Fruit fly (Drosophila melanogaster): ENCODE data around the gene CG32022.
A peak's percentile ranks its signal among the peaks of the same experiment; 100 is the strongest.

The CG32022 gene

DNA sequence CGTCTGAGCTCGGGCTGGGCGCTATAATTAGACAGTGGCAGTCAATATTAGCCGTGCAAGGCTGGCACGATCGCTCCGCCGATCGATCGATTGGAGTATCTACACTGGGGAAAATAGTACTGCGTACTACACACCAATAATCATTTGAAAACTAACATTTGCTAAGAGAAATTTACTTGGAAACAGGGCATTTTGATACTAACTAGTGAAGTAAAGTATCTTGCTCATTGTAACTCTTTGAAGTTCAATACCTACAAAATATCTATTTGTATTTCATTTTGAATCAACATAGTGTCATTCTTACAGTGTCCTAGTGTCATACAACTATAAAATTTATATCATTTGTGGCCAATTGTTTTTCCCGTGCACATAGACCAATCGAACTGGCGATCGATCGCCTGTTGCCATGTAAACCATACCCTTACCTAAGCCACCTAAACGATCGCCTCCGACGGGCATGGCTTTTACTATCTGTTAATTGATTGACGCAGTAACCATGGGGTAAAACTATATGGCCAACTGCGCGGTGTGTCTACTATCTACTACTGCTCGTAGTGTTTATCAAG is 20.3 kb downstream of the CG32022 start (continued):
- TF ChIP-seq emc (GFP tag; optimal IDR thresholded peaks at IDR 0.05) (peak; percentile 66), CG7963 (GFP tag; IDR thresholded peaks at IDR 0.05; ENCODE audit: partially characterized antibody) (no peak)

DNA sequence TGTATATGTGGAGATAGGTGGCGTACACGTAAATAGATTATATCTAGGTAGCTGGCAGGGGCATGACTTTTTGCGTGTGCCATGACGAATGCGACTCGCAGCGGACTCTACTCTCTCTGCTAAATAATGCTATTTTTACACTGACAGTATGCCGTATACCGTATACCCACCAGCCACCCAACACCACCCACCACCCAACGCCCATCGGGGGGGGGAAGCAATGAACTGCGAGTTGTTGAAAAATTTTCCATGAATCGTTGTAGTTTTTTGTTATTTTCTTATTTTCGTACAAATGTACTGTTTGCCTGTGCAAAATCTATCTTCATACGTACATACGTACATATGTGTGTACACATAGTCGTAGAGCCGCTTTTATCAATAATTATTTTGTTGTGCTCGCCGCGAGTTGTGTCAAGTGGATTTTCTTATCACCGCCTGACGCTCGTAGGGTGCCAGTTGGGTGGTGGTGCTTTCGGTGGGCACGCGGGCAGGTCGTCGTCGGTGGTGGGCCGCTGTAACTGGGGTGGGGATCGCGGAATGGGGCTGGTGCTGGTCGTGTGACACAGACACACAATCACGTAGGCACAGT is 20.9 kb downstream of the CG32022 start:
- TF ChIP-seq Hey (tag; optimal IDR thresholded peaks at IDR 0.05), result peak; percentile 95
- TF ChIP-seq dmrt11E (tag; optimal IDR thresholded peaks at IDR 0.05), result no peak
- TF ChIP-seq CG6175 (GFP tag; IDR thresholded peaks at IDR 0.05), result peak; percentile 59; the same call in 1 of the 3 replicates
- TF ChIP-seq CG18011 (GFP tag; optimal IDR thresholded peaks at IDR 0.05), result no peak
- no peak for TF ChIP-seq CG11504 (tag; optimal IDR thresholded peaks at IDR 0.05)
- no peak for TF ChIP-seq CG32532 (GFP tag; IDR thresholded peaks at IDR 0.05)
- no peak for TF ChIP-seq Six4 (GFP tag; optimal IDR thresholded peaks at IDR 0.05)
- TF ChIP-seq Scr (GFP tag; IDR thresholded peaks at IDR 0.05; ENCODE audit: partially characterized antibody), result 0 out of 2 replicates have a peak, but pooled peaks have one; percentile 18
- TF ChIP-seq emc (GFP tag; optimal IDR thresholded peaks at IDR 0.05), result no peak
- TF ChIP-seq CG4854 (GFP tag; optimal IDR thresholded peaks at IDR 0.05), result no peak
- TF ChIP-seq CG14050 (GFP tag; IDR thresholded peaks at IDR 0.05), result no peak
- TF ChIP-seq CG11247 (GFP tag; IDR thresholded peaks at IDR 0.05), result no peak
- no peak for TF ChIP-seq Taf1 (GFP tag; IDR thresholded peaks at IDR 0.05)
- peak; percentile 43; the same call in 1 of the 4 replicates for TF ChIP-seq chinmo (GFP tag; IDR thresholded peaks at IDR 0.05; ENCODE audit: partially characterized antibody)
- TF ChIP-seq ci (GFP tag; IDR thresholded peaks at IDR 0.05), result peak; percentile 29; the same call in 1 of the 3 replicates
- no peak for TF ChIP-seq CG8765 (GFP tag; IDR thresholded peaks at IDR 0.05)
- no peak for TF ChIP-seq CG14965 (GFP tag; optimal IDR thresholded peaks at IDR 0.05; ENCODE audit: borderline replicate concordance)
- TF ChIP-seq CG12391 (tag; optimal IDR thresholded peaks at IDR 0.05), result no peak
- no peak for TF ChIP-seq Sox100B (GFP tag; optimal IDR thresholded peaks at IDR 0.05)
- no peak for TF ChIP-seq Med (GFP tag)
- no peak for TF ChIP-seq CG12744 (GFP tag; optimal IDR thresholded peaks at IDR 0.05)
- TF ChIP-seq gfzf (GFP tag; optimal IDR thresholded peaks at IDR 0.05), result no peak
- TF ChIP-seq exex (tag; optimal IDR thresholded peaks at IDR 0.05), result peak; percentile 90
- TF ChIP-seq CG17361 (GFP tag; IDR thresholded peaks at IDR 0.05), result no peak
- no peak for TF ChIP-seq CG14667 (GFP tag; IDR thresholded peaks at IDR 0.05)
- peak; percentile 95 for TF ChIP-seq crol (GFP tag; IDR thresholded peaks at IDR 0.05)
- TF ChIP-seq sens (GFP tag), result no peak
- TF ChIP-seq gro (GFP tag; optimal IDR thresholded peaks at IDR 0.05), result peak; percentile 69
- TF ChIP-seq ara (GFP tag; IDR thresholded peaks at IDR 0.05), result peak; percentile 10
- TF ChIP-seq Hr78 (GFP tag; optimal IDR thresholded peaks at IDR 0.05), result peak in 1 of 2 experiments; percentile 88
- no peak for TF ChIP-seq lmd (GFP tag; IDR thresholded peaks at IDR 0.05)
- TF ChIP-seq Oaz (GFP tag; IDR thresholded peaks at IDR 0.05), result no peak
- TF ChIP-seq HLHmδ (GFP tag; optimal IDR thresholded peaks at IDR 0.05), result peak; percentile 25
- TF ChIP-seq CG15696 (tag; optimal IDR thresholded peaks at IDR 0.05), result peak; percentile 39
- TF ChIP-seq Asciz (GFP tag; optimal IDR thresholded peaks at IDR 0.05), result no peak
- no peak for TF ChIP-seq gt (GFP tag; IDR thresholded peaks at IDR 0.05)
- no peak for TF ChIP-seq Hr39 (optimal IDR thresholded peaks at IDR 0.05)
- no peak for TF ChIP-seq CG13894 (tag; optimal IDR thresholded peaks at IDR 0.05)
- no peak for TF ChIP-seq CG2678 (tag; optimal IDR thresholded peaks at IDR 0.05)
- no peak for TF ChIP-seq CG9727 (GFP tag; optimal IDR thresholded peaks at IDR 0.05)
- no peak for TF ChIP-seq dpn (GFP tag; optimal IDR thresholded peaks at IDR 0.05)
- no peak for TF ChIP-seq CG6689 (GFP tag; IDR thresholded peaks at IDR 0.05)
- peak; percentile 5 for TF ChIP-seq abd-A (tag; optimal IDR thresholded peaks at IDR 0.05)
- peak; percentile 93 for TF ChIP-seq CG10543 (GFP tag; optimal IDR thresholded peaks at IDR 0.05)
- no peak for TF ChIP-seq HLH54F (GFP tag; optimal IDR thresholded peaks at IDR 0.05)
- 0 out of 2 replicates have a peak, but pooled peaks have one; percentile 1 for TF ChIP-seq Adf1 (GFP tag; IDR thresholded peaks at IDR 0.05)
- TF ChIP-seq CG10654 (GFP tag; optimal IDR thresholded peaks at IDR 0.05), result no peak
